Worm (Caenorhabditis elegans) whole organism, L1 larva: ENCODE data around the gene pgp-4.
A peak's percentile ranks its signal among the peaks of the same experiment; 100 is the strongest.

Experiments
- C16A3.4 ChIP-seq: fragments of 150-350 bp; optimal IDR thresholded peaks from 2 replicates; lab custom pipeline; 2014; ENCODE audit warnings: missing biosample characterization, missing genetic modification characterization
- F16B12.6 ChIP-seq: fragments of 150-350 bp; optimal IDR thresholded peaks from 2 replicates; lab custom pipeline; 2014; ENCODE audit warnings: missing biosample characterization, missing genetic modification characterization
- aha-1 ChIP-seq: fragments of 150-350 bp; optimal IDR thresholded peaks from 2 replicates; lab custom pipeline; 2014; ENCODE audit warnings: missing biosample characterization, missing genetic modification characterization
- aly-2 ChIP-seq: fragments of 150-350 bp; optimal IDR thresholded peaks from 2 replicates; lab custom pipeline; 2014; ENCODE audit warnings: missing biosample characterization, missing genetic modification characterization
- ceh-8 ChIP-seq: fragments of 200-800 bp; sonication (Bioruptor generic); optimal IDR thresholded peaks from 2 replicates; lab custom pipeline; 2018; ENCODE audit warnings: mild to moderate bottlenecking, missing genetic modification characterization, moderate library complexity, missing compliant biosample characterization
- dpl-1 ChIP-seq, 3 experiments: fragments of 150-350 bp in 2 of 3; sonication (generic microtip) in 1 of 3; optimal IDR thresholded peaks; 2 replicates each; lab custom pipeline; 2014 to 2017; ENCODE audit warnings: missing biosample characterization in 3 of 3, missing genetic modification characterization in 3 of 3, missing genetic modification reagents in 3 of 3
- dsc-1 ChIP-seq: sonication (generic microtip); optimal IDR thresholded peaks from 2 replicates; lab custom pipeline; 2016; ENCODE audit warnings: mild to moderate bottlenecking, missing genetic modification characterization, missing compliant biosample characterization
- efl-1 ChIP-seq, 4 experiments: fragments of 150-350 bp; optimal IDR thresholded peaks in 3 of 4; peaks in 1 of 4; 1 replicate in 1 of 4; 2 replicates in 3 of 4; lab custom pipeline; 2014; ENCODE audit warnings: missing biosample characterization in 2 of 4, missing genetic modification characterization in 2 of 4, missing genetic modification reagents in 2 of 4
- efl-3 ChIP-seq: fragments of 200-800 bp; sonication (Bioruptor generic); optimal IDR thresholded peaks from 2 replicates; lab custom pipeline; 2018; ENCODE audit warnings: mild to moderate bottlenecking, missing genetic modification characterization, missing compliant biosample characterization
- elt-2 ChIP-seq: sonication (generic microtip); optimal IDR thresholded peaks from 2 replicates; lab custom pipeline; 2016; ENCODE audit warnings: missing genetic modification characterization, mild to moderate bottlenecking, inconsistent platforms, missing compliant biosample characterization, missing genetic modification reagents
- fkh-10 ChIP-seq: sonication (generic microtip); optimal IDR thresholded peaks from 2 replicates; lab custom pipeline; 2017; ENCODE audit warnings: missing biosample characterization, missing genetic modification reagents, missing genetic modification characterization
- fkh-4 ChIP-seq: sonication (generic microtip); optimal IDR thresholded peaks from 2 replicates; lab custom pipeline; 2016; ENCODE audit warnings: missing compliant biosample characterization, missing genetic modification characterization, borderline replicate concordance
- hlh-4 ChIP-seq: sonication (generic microtip); optimal IDR thresholded peaks from 2 replicates; lab custom pipeline; 2016; ENCODE audit warnings: mild to moderate bottlenecking, missing genetic modification characterization, missing compliant biosample characterization
- irx-1 ChIP-seq: sonication (generic microtip); optimal IDR thresholded peaks from 2 replicates; lab custom pipeline; 2016; ENCODE audit warnings: missing genetic modification characterization, missing compliant biosample characterization
- isw-1 ChIP-seq: fragments of 200-800 bp; sonication (Bioruptor generic); IDR thresholded peaks from 2 replicates; pipeline ENCODE4 v1.3.6; 2022; ENCODE audit warnings: missing genetic modification characterization, missing compliant biosample characterization
- lin-14 ChIP-seq: fragments of 200-800 bp; sonication (Bioruptor generic); optimal IDR thresholded peaks from 2 replicates; lab custom pipeline; 2018; ENCODE audit warnings: mild to moderate bottlenecking, missing genetic modification characterization, moderate library complexity, missing compliant biosample characterization
- lin-35 ChIP-seq, 2 experiments: fragments of 150-350 bp; optimal IDR thresholded peaks; 2 replicates each; lab custom pipeline; 2014; ENCODE audit warnings: missing biosample characterization in 2 of 2, missing genetic modification characterization in 2 of 2, missing genetic modification reagents in 2 of 2
- lin-39 ChIP-seq: fragments of 150-350 bp; optimal IDR thresholded peaks from 2 replicates; lab custom pipeline; 2014; ENCODE audit warnings: missing biosample characterization, missing genetic modification reagents, missing genetic modification characterization
- lsy-2 ChIP-seq, 2 experiments: fragments of 150-350 bp; optimal IDR thresholded peaks; 2 replicates each; lab custom pipeline; 2014; ENCODE audit warnings: missing biosample characterization in 2 of 2, missing genetic modification characterization in 2 of 2
- nhr-19 ChIP-seq: fragments of 200-800 bp; sonication (Bioruptor generic); conservative IDR thresholded peaks from 2 replicates; pipeline ENCODE4 v1.3.6; 2022; ENCODE audit warnings: missing genetic modification characterization, missing compliant biosample characterization
- nhr-20 ChIP-seq: sonication (generic microtip); optimal IDR thresholded peaks from 2 replicates; lab custom pipeline; 2016; ENCODE audit warnings: mild to moderate bottlenecking, missing genetic modification characterization, missing compliant biosample characterization
- nhr-28 ChIP-seq: fragments of 150-350 bp; optimal IDR thresholded peaks from 2 replicates; lab custom pipeline; 2014; ENCODE audit warnings: missing biosample characterization, missing genetic modification characterization
- nhr-47 ChIP-seq: sonication (generic microtip); optimal IDR thresholded peaks from 2 replicates; lab custom pipeline; 2016; ENCODE audit warnings: mild to moderate bottlenecking, missing genetic modification characterization, moderate library complexity, missing compliant biosample characterization
- nhr-71 ChIP-seq: sonication (generic microtip); optimal IDR thresholded peaks from 2 replicates; lab custom pipeline; 2016; ENCODE audit warnings: mild to moderate bottlenecking, missing genetic modification characterization, moderate library complexity, missing compliant biosample characterization
- nhr-85 ChIP-seq: sonication (generic microtip); peaks from one replicate; lab custom pipeline; 2016; ENCODE audit warnings: missing genetic modification characterization, inconsistent platforms, missing compliant biosample characterization
- pag-3 ChIP-seq: sonication (generic microtip); optimal IDR thresholded peaks from 2 replicates; lab custom pipeline; 2017; ENCODE audit warnings: missing genetic modification characterization, mild to moderate bottlenecking, missing compliant biosample characterization, antibody characterized with exemption, borderline replicate concordance; ENCODE audit not compliant: insufficient read depth
- rnt-1 ChIP-seq: sonication (generic microtip); optimal IDR thresholded peaks from 2 replicates; lab custom pipeline; 2016; ENCODE audit warnings: mild to moderate bottlenecking, missing genetic modification characterization, moderate library complexity, missing compliant biosample characterization
- snpc-4 ChIP-seq: fragments of 150-350 bp; optimal IDR thresholded peaks from 2 replicates; lab custom pipeline; 2014; ENCODE audit warnings: missing biosample characterization, missing genetic modification characterization
- snu-23 ChIP-seq: sonication (generic microtip); optimal IDR thresholded peaks from 2 replicates; lab custom pipeline; 2016; ENCODE audit warnings: missing genetic modification characterization, missing compliant biosample characterization
- sup-37 ChIP-seq: fragments of 200-800 bp; sonication (Bioruptor generic); optimal IDR thresholded peaks from 2 replicates; lab custom pipeline; 2018; ENCODE audit warnings: mild to moderate bottlenecking, missing genetic modification characterization, missing compliant biosample characterization
- swsn-7 ChIP-seq: sonication (generic microtip); optimal IDR thresholded peaks from 2 replicates; lab custom pipeline; 2016; ENCODE audit warnings: missing genetic modification characterization, missing compliant biosample characterization
- tbx-2 ChIP-seq: sonication (generic microtip); optimal IDR thresholded peaks from 2 replicates; lab custom pipeline; 2016; ENCODE audit warnings: missing genetic modification characterization, missing compliant biosample characterization
- tlp-1 ChIP-seq: fragments of 150-350 bp; optimal IDR thresholded peaks from 2 replicates; lab custom pipeline; 2014; ENCODE audit warnings: missing biosample characterization, missing genetic modification characterization
- unc-130 ChIP-seq: fragments of 150-350 bp; optimal IDR thresholded peaks from 2 replicates; lab custom pipeline; 2017; ENCODE audit warnings: missing biosample characterization, missing genetic modification characterization, inconsistent platforms
- unc-30 ChIP-seq: sonication (generic microtip); optimal IDR thresholded peaks from 2 replicates; lab custom pipeline; 2017; ENCODE audit warnings: missing biosample characterization, missing genetic modification characterization
- unc-86 ChIP-seq: sonication (generic microtip); optimal IDR thresholded peaks from 2 replicates; lab custom pipeline; 2016; ENCODE audit warnings: missing genetic modification characterization, missing compliant biosample characterization
- xbp-1 ChIP-seq: sonication (generic microtip); optimal IDR thresholded peaks from 2 replicates; lab custom pipeline; 2016; ENCODE audit warnings: missing genetic modification characterization, missing compliant biosample characterization
- zag-1 ChIP-seq: fragments of 150-350 bp; optimal IDR thresholded peaks from 2 replicates; lab custom pipeline; 2014; ENCODE audit warnings: missing biosample characterization, missing genetic modification characterization

The pgp-4 gene

ce11 chrX:11375509-11375908 lies 17.9 kb downstream of the pgp-4 start, which contains the start of gene F42E11.3:
Gene F42E11.3 (minus strand): TSS chrX:11375609.
- TF ChIP-seq fkh-4 (tag; lab: Kevin White, UChicago): no peak
- TF ChIP-seq dsc-1: peak; percentile 23
- TF ChIP-seq unc-30 (tag; lab: Kevin White, UChicago): no peak
- no peak for TF ChIP-seq zag-1 (tag; lab: Kevin White, UChicago)
- peak; percentile 66 for TF ChIP-seq hlh-4 (tag; lab: Kevin White, UChicago)
- no peak for TF ChIP-seq lin-39 (tag; lab: Kevin White, UChicago)
- TF ChIP-seq ceh-8 (GFP tag; lab: Kevin White, UChicago): no peak
- no peak for TF ChIP-seq rnt-1
- TF ChIP-seq C16A3.4 (tag; lab: Kevin White, UChicago): no peak

DNA sequence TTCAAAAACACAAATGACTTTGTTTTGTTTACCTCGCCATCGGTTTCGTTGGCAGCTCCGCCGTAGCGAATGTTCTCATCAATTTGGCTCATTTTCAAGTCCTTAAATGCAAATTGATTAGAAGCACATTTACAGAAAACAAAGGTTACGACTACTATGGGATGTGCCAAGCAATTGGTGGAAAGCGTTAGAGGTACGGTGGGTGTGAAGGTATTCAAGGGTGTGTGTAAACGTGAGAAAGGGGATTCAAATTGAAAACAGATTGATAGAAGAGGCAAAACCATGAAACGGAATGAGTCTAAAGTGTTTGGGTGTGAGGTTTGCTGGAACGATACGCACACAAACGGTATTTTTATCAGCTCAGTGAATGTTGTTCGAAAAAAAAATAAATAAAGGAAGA lies 19.8 kb downstream of the pgp-4 start, which contains the start of gene tni-1:
TSS of gene tni-1 (minus strand) at position 101 of the 400 bp plus-strand sequence.
- no peak for TF ChIP-seq nhr-85 (tag; lab: Kevin White, UChicago)
- TF ChIP-seq xbp-1 (tag; lab: Kevin White, UChicago): no peak
- no peak for TF ChIP-seq efl-3 (GFP tag; lab: Kevin White, UChicago)
- TF ChIP-seq irx-1 (tag; lab: Kevin White, UChicago): no peak
- TF ChIP-seq unc-86: no peak
- TF ChIP-seq nhr-28 (tag; lab: Kevin White, UChicago): no peak
- no peak for TF ChIP-seq lin-35 (GFP tag; optimal IDR thresholded peaks at IDR 0.05; lab: Kevin White, UChicago)
- no peak for TF ChIP-seq dpl-1 (GFP tag; optimal IDR thresholded peaks at IDR 0.05; lab: Kevin White, UChicago)
- no peak for TF ChIP-seq tlp-1 (tag; lab: Kevin White, UChicago)
- TF ChIP-seq ceh-8 (GFP tag; lab: Kevin White, UChicago): no peak
- no peak for TF ChIP-seq rnt-1
- TF ChIP-seq aha-1 (tag; lab: Kevin White, UChicago): no peak
- no peak for TF ChIP-seq snpc-4 (tag; lab: Kevin White, UChicago)
- no peak for TF ChIP-seq isw-1 (GFP tag; lab: Robert Waterston, UW)

DNA sequence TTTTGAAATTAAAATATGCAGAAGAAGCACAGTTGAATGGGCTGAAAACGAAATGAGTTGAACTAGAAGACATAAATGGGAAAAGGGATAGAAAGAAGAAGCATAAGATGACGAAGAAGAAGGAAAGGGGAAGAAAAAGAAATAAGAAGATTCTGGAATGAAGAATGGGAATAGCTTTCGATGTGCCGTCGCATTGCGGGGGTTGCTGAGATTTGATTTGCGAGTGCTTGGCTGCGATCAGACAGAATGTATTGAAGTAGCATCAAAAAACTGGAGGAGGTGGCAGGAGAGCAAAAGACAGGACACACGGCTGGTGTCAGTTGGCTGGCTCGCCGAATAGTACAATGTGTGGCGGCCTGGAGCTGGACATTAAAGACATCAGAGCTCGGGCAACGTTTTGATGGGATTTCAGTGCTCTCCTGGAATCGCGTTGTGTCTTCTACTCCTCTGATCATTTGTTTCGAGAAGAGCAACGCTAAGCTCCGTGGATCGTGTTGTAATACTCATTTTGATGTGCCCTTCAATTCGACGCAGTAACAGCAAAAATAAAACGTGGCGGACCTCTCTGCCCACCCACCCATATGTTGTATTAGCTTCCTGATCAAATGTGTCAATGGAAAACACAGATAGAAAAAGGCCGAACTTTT lies 21.6 kb downstream of the pgp-4 start:
- TF ChIP-seq F16B12.6 (tag; lab: Kevin White, UChicago) (no peak), fkh-10 (GFP tag; lab: Kevin White, UChicago) (peak; percentile 70), unc-130 (peak; percentile 60), rnt-1 (peak; percentile 77), nhr-19 (peak; percentile 63), xbp-1 (tag; lab: Kevin White, UChicago) (peak; percentile 9), snu-23 (GFP tag; lab: Kevin White, UChicago) (peak; percentile 51), swsn-7 (peak; percentile 25), nhr-71 (tag; lab: Kevin White, UChicago) (peak; percentile 87), nhr-20 (tag; lab: Kevin White, UChicago) (peak; percentile 35), elt-2 (tag; lab: Kevin White, UChicago) (no peak), aly-2 (tag; lab: Kevin White, UChicago) (no peak), tbx-2 (tag; lab: Kevin White, UChicago) (peak; percentile 16), unc-30 (tag; lab: Kevin White, UChicago) (no peak), efl-1 (optimal IDR thresholded peaks at IDR 0.05; lab: Kevin White, UChicago) (no peak), efl-1 (GFP tag; optimal IDR thresholded peaks at IDR 0.05 in 1 of 2; lab: Kevin White, UChicago) (peak in 1 of 2 experiments; percentile 63), pag-3 (tag; lab: Kevin White, UChicago) (peak; percentile 78), nhr-47 (peak; percentile 2), fkh-4 (tag; lab: Kevin White, UChicago) (peak; percentile 54), lsy-2 (tag; optimal IDR thresholded peaks at IDR 0.05; lab: Kevin White, UChicago) (peak in 1 of 2 experiments; percentile 28), sup-37 (no peak), ceh-8 (GFP tag; lab: Kevin White, UChicago) (no peak), dsc-1 (peak; percentile 84), lin-14 (GFP tag; lab: Kevin White, UChicago) (peak; percentile 85)
